Fruit fly (Drosophila melanogaster): ENCODE results near the gene Ptp99A.

The Ptp99A gene

DNA sequence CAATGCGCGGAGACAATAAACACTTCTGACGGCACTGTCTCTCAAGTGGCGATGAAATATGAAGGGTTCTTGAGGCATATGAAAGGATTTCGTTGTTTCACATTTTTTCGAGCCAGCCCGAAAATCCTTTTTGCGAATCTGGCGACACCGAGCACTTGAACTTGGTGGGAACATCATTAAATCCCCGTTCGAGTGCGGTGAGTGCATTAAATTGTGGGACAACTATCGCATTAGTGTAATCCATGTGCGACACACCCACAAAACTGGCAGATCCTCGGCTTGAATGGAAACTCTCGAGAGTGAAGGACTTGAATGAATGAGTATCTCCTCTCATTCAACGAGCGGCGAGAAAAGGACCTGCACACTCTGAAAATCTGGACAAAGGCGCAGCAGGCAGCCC, 139.3 kb downstream of the Ptp99A start:
- TF ChIP-seq CG16779 (tag; optimal IDR thresholded peaks at IDR 0.05) (no peak), CG6854 (GFP tag; optimal IDR thresholded peaks at IDR 0.05) (no peak), Hr39 (GFP tag; optimal IDR thresholded peaks at IDR 0.05) (no peak), Met (GFP tag; optimal IDR thresholded peaks at IDR 0.05) (no peak), CG10631 (GFP tag; optimal IDR thresholded peaks at IDR 0.05) (no peak), vri (GFP tag; optimal IDR thresholded peaks at IDR 0.05) (no peak), topi (GFP tag; optimal IDR thresholded peaks at IDR 0.05) (no peak), OdsH (GFP tag; optimal IDR thresholded peaks at IDR 0.05) (no peak), CG9139 (GFP tag; optimal IDR thresholded peaks at IDR 0.05) (no peak), net (GFP tag; optimal IDR thresholded peaks at IDR 0.05) (no peak), CG8119 (GFP tag; IDR thresholded peaks at IDR 0.05) (no peak), CG3919 (GFP tag; optimal IDR thresholded peaks at IDR 0.05) (no peak), CG11902 (GFP tag; optimal IDR thresholded peaks at IDR 0.05) (no peak), spab (GFP tag; optimal IDR thresholded peaks at IDR 0.05) (no peak), pdm3 (GFP tag; optimal IDR thresholded peaks at IDR 0.05) (no peak), CG6276 (GFP tag; optimal IDR thresholded peaks at IDR 0.05) (no peak), Sox14 (GFP tag; optimal IDR thresholded peaks at IDR 0.05) (no peak), CG10669 (GFP tag; optimal IDR thresholded peaks at IDR 0.05) (no peak), CG1621 (tag; optimal IDR thresholded peaks at IDR 0.05) (no peak)

DNA sequence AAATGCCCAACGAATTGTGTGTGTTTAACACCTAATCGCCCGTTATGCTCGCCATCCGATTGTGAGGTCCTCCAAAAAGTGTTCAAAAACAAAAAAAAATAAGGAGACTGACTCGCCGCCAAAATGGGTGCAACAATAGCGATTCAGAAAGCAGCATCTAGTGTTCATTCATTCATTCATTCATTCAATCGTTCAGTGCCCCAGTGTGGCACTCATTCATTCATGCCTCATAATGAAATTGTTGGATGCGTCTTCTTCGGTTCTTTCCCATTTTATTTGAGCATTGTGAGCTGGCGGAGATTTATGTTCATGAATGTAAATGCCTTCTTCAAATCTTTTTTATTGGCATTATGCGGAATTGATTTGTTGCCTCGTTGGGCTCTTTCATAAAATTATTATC, 140.5 kb downstream of the Ptp99A start:
- TF ChIP-seq CG6808 (GFP tag; optimal IDR thresholded peaks at IDR 0.05), result no peak
- TF ChIP-seq Met (GFP tag; optimal IDR thresholded peaks at IDR 0.05), result no peak
- TF ChIP-seq Ets21C (GFP tag; optimal IDR thresholded peaks at IDR 0.05), result no peak
- TF ChIP-seq dac (GFP tag; optimal IDR thresholded peaks at IDR 0.05), result no peak
- TF ChIP-seq cyc (GFP tag; optimal IDR thresholded peaks at IDR 0.05), result no peak
- TF ChIP-seq CG6163 (GFP tag; IDR thresholded peaks at IDR 0.05), result no peak
- TF ChIP-seq Sox15 (GFP tag; optimal IDR thresholded peaks at IDR 0.05), result no peak
- no peak for TF ChIP-seq CG1621 (tag; optimal IDR thresholded peaks at IDR 0.05)
- TF ChIP-seq pdm3 (GFP tag; optimal IDR thresholded peaks at IDR 0.05), result no peak
- no peak for TF ChIP-seq CG32006 (GFP tag; optimal IDR thresholded peaks at IDR 0.05)
- TF ChIP-seq Gug (GFP tag; IDR thresholded peaks at IDR 0.05), result no peak
- TF ChIP-seq vri (GFP tag; optimal IDR thresholded peaks at IDR 0.05), result no peak
- no peak for TF ChIP-seq Hr38 (GFP tag; optimal IDR thresholded peaks at IDR 0.05)
- no peak for TF ChIP-seq CG11294 (GFP tag; IDR thresholded peaks at IDR 0.05)
- no peak for TF ChIP-seq CG16779 (tag; optimal IDR thresholded peaks at IDR 0.05)
- TF ChIP-seq CG3032 (tag; optimal IDR thresholded peaks at IDR 0.05), result no peak

DNA sequence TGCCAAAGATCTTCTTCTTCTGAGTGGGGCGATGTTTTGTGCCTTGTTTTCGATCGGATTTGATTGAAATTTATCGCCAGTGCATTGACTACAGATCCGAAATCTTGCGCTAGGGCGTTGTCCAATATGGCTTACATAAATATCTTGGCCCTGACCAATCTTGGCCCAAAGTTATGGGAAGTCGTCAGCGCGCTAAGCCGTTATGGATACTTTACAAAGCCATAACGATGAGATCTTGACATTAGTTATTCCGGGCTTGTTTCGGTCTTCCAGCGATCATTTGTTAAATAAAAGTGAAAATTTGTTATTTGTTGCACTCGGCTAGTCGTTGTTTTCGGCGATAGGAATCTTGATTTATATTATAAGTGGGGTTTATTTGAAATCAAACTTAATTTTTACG, 141.1 kb downstream of the Ptp99A start:
- no peak for TF ChIP-seq Hr39 (GFP tag; optimal IDR thresholded peaks at IDR 0.05)
- no peak for TF ChIP-seq CG9139 (GFP tag; optimal IDR thresholded peaks at IDR 0.05)
- TF ChIP-seq fd59A (GFP tag; optimal IDR thresholded peaks at IDR 0.05), result no peak
- no peak for TF ChIP-seq svp (GFP tag)
- no peak for TF ChIP-seq Lpt (GFP tag; optimal IDR thresholded peaks at IDR 0.05)
- TF ChIP-seq CG6276 (GFP tag; optimal IDR thresholded peaks at IDR 0.05), result no peak

- TF ChIP-seq salr (GFP tag; optimal IDR thresholded peaks at IDR 0.05) (peak; percentile 31 to 63), vri (GFP tag; optimal IDR thresholded peaks at IDR 0.05) (peak; percentile 22), CG8632 (GFP tag; optimal IDR thresholded peaks at IDR 0.05) (peak; percentile 77), svp (GFP tag) (peak; percentile 78), Smox (GFP tag; optimal IDR thresholded peaks at IDR 0.05) (peak; percentile 51), Gug (GFP tag; IDR thresholded peaks at IDR 0.05) (peak; percentile 43; the same call in 1 of the 2 replicates), Sox15 (GFP tag; optimal IDR thresholded peaks at IDR 0.05) (peak; percentile 41), Eip78C (GFP tag) (peak; percentile 93), Sox102F (GFP tag; optimal IDR thresholded peaks at IDR 0.05) (peak; percentile 63), CG11294 (GFP tag; IDR thresholded peaks at IDR 0.05) (peak; percentile 15; the same call in 1 of the 2 replicates), CG31627 (GFP tag; optimal IDR thresholded peaks at IDR 0.05) (peak; percentile 25), CG10669 (GFP tag; optimal IDR thresholded peaks at IDR 0.05) (peak; percentile 77), CG4318 (GFP tag; optimal IDR thresholded peaks at IDR 0.05) (peak; percentile 34), Ets21C (GFP tag; optimal IDR thresholded peaks at IDR 0.05) (peak; percentile 4), pdm3 (GFP tag; optimal IDR thresholded peaks at IDR 0.05) (peak; percentile 45), CG32006 (GFP tag; optimal IDR thresholded peaks at IDR 0.05) (peak; percentile 70), CG8119 (GFP tag; IDR thresholded peaks at IDR 0.05) (peak; percentile 82), eg (GFP tag; IDR thresholded peaks at IDR 0.05) (peak; percentile 79), OdsH (GFP tag; optimal IDR thresholded peaks at IDR 0.05) (peak; percentile 77), Eip93F (GFP tag; optimal IDR thresholded peaks at IDR 0.05) (peak; percentile 21), CG8319 (GFP tag; optimal IDR thresholded peaks at IDR 0.05) (peak; percentile 46), cyc (GFP tag; optimal IDR thresholded peaks at IDR 0.05) (peak; percentile 57), CG6808 (GFP tag; optimal IDR thresholded peaks at IDR 0.05) (peak; percentile 81), Hr38 (GFP tag; optimal IDR thresholded peaks at IDR 0.05) (no peak), ss (GFP tag; optimal IDR thresholded peaks at IDR 0.05) (peak; percentile 70 to 86), CG6792 (GFP tag; optimal IDR thresholded peaks at IDR 0.05) (peak; percentile 76), CG6276 (GFP tag; optimal IDR thresholded peaks at IDR 0.05) (peak; percentile 55)
These were observed 141.9 kb downstream of the Ptp99A start for dm6 chr3R:29519332-29519731.
